Fruit fly (Drosophila melanogaster) whole organism, wandering third instar larva: ENCODE results near the gene CkIIalpha-i3.
A peak's percentile ranks its signal among the peaks of the same experiment; 100 is the strongest.

Source experiments
- Abd-B ChIP-seq: fragments of >200 bp; optimal IDR thresholded peaks from 2 replicates; lab custom pipeline; 2017; ENCODE audit warnings: missing biosample characterization, missing genetic modification characterization
- CG32264 ChIP-seq: fragments of 200-800 bp; sonication (Bioruptor generic); optimal IDR thresholded peaks from 2 replicates; lab custom pipeline; 2016; ENCODE audit warnings: missing biosample characterization, missing genetic modification characterization
- CG9705 ChIP-seq: fragments of 200-800 bp; sonication (Bioruptor generic); optimal IDR thresholded peaks from 2 replicates; lab custom pipeline; 2018; ENCODE audit warnings: missing biosample characterization, mild to moderate bottlenecking, missing genetic modification characterization
- CrebA ChIP-seq: fragments of 200-800 bp; sonication (Bioruptor generic); optimal IDR thresholded peaks from 2 replicates; lab custom pipeline; 2016; ENCODE audit warnings: missing biosample characterization, mild to moderate bottlenecking, missing genetic modification characterization, borderline replicate concordance
- Dfd ChIP-seq: fragments of >200 bp; optimal IDR thresholded peaks from 2 replicates; lab custom pipeline; 2017; ENCODE audit warnings: missing biosample characterization, missing genetic modification characterization
- Dif ChIP-seq: fragments of 200-275, 200-300 bp; sonication (Bioruptor generic); optimal IDR thresholded peaks from 2 replicates; lab custom pipeline; 2018; ENCODE audit warnings: missing biosample characterization, missing genetic modification characterization; ENCODE audit not compliant: partially characterized antibody
- GATAd ChIP-seq: sonication (Bioruptor generic); optimal IDR thresholded peaks from 2 replicates; lab custom pipeline; 2016; ENCODE audit warnings: missing biosample characterization, missing genetic modification characterization
- Hnf4 ChIP-seq: fragments of 200-800 bp; sonication (Bioruptor generic); optimal IDR thresholded peaks from 2 replicates; lab custom pipeline; 2016; ENCODE audit warnings: missing biosample characterization, mild to moderate bottlenecking, missing genetic modification characterization
- Hr78 ChIP-seq: fragments of >200 bp; optimal IDR thresholded peaks from 2 replicates; lab custom pipeline; 2017; ENCODE audit warnings: missing biosample characterization, missing genetic modification characterization
- Hr83 ChIP-seq: fragments of 200-300 bp; sonication (Bioruptor generic); optimal IDR thresholded peaks from 2 replicates; lab custom pipeline; 2016; ENCODE audit warnings: missing biosample characterization, mild to moderate bottlenecking, missing genetic modification characterization, moderate library complexity; ENCODE audit not compliant: poor library complexity, severe bottlenecking
- Jra ChIP-seq: sonication (Bioruptor generic); optimal IDR thresholded peaks from 2 replicates; lab custom pipeline; 2016; ENCODE audit warnings: missing biosample characterization, missing genetic modification characterization
- Mio ChIP-seq: sonication (Bioruptor generic); optimal IDR thresholded peaks from 2 replicates; lab custom pipeline; 2016; ENCODE audit warnings: missing biosample characterization, missing genetic modification characterization
- Myc ChIP-seq: fragments of >200 bp; optimal IDR thresholded peaks from 2 replicates; lab custom pipeline; 2017
- N ChIP-seq: fragments of >200 bp; optimal IDR thresholded peaks from 2 replicates; lab custom pipeline; 2018; ENCODE audit warnings: missing biosample characterization, missing external identifiers, missing genetic modification characterization
- OdsH ChIP-seq: fragments of 200-800 bp; sonication (Bioruptor generic); optimal IDR thresholded peaks from 2 replicates; lab custom pipeline; 2016; ENCODE audit warnings: missing biosample characterization, mild to moderate bottlenecking, missing genetic modification characterization
- Rel ChIP-seq, 2 experiments: fragments of 200-800 bp; sonication (Bioruptor generic) in 1 of 2; optimal IDR thresholded peaks; 2 replicates in 1 of 2; 3 replicates in 1 of 2; lab custom pipeline; 2016 to 2019; ENCODE audit warnings: mild to moderate bottlenecking in 2 of 2, missing biosample characterization in 2 of 2, missing genetic modification characterization in 2 of 2, moderate library complexity in 1 of 2
- Sp1 ChIP-seq: fragments of 200-800 bp; sonication (Bioruptor generic); optimal IDR thresholded peaks from 3 replicates; lab custom pipeline; 2019; ENCODE audit warnings: missing biosample characterization, mild to moderate bottlenecking, missing genetic modification characterization, moderate library complexity
- Vsx2 ChIP-seq: fragments of 200-300, 225-300 bp; sonication (Bioruptor generic); optimal IDR thresholded peaks from 2 replicates; lab custom pipeline; 2018; ENCODE audit warnings: missing biosample characterization, missing genetic modification characterization; ENCODE audit not compliant: partially characterized antibody
- br ChIP-seq: fragments of 200-800 bp; sonication (Bioruptor generic); optimal IDR thresholded peaks from 2 replicates; lab custom pipeline; 2016; ENCODE audit warnings: missing biosample characterization, missing genetic modification characterization
- brk ChIP-seq: fragments of 200-800 bp; sonication (Bioruptor generic); optimal IDR thresholded peaks from 2 replicates; lab custom pipeline; 2016; ENCODE audit warnings: missing biosample characterization, mild to moderate bottlenecking, missing genetic modification characterization
- dl ChIP-seq, 2 experiments: fragments of 175-275, 200-275 bp in 1 of 2; fragments of 200-275 bp in 1 of 2; sonication (Bioruptor generic); optimal IDR thresholded peaks; lab custom pipeline; 2018; ENCODE audit warnings: mild to moderate bottlenecking in 2 of 2, missing biosample characterization in 2 of 2, missing genetic modification characterization in 2 of 2, moderate library complexity in 2 of 2; ENCODE audit not compliant: partially characterized antibody in 2 of 2, insufficient read depth in 1 of 2
- ey ChIP-seq: fragments of 200-800 bp; sonication (Bioruptor generic); optimal IDR thresholded peaks from 2 replicates; lab custom pipeline; 2016; ENCODE audit warnings: missing biosample characterization, missing genetic modification characterization
- foxo ChIP-seq, 2 experiments: fragments of 200-800 bp; sonication (Bioruptor generic); optimal IDR thresholded peaks; 2 replicates in 1 of 2; 3 replicates in 1 of 2; lab custom pipeline; 2016 to 2017; ENCODE audit warnings: missing biosample characterization in 2 of 2, missing genetic modification characterization in 2 of 2
- fru ChIP-seq: fragments of 200-800 bp; sonication (Bioruptor generic); optimal IDR thresholded peaks from 3 replicates; lab custom pipeline; 2016; ENCODE audit warnings: missing biosample characterization, mild to moderate bottlenecking, missing genetic modification characterization
- h ChIP-seq: fragments of 200-800 bp; sonication (Bioruptor generic); optimal IDR thresholded peaks from 3 replicates; lab custom pipeline; 2016; ENCODE audit warnings: missing biosample characterization, mild to moderate bottlenecking, missing genetic modification characterization
- jim ChIP-seq: fragments of 175-275, 200-325 bp; sonication (Bioruptor generic); optimal IDR thresholded peaks from 2 replicates; lab custom pipeline; 2016; ENCODE audit warnings: missing biosample characterization, mild to moderate bottlenecking, missing genetic modification characterization
- lola ChIP-seq: fragments of >200 bp; optimal IDR thresholded peaks from 2 replicates; lab custom pipeline; 2017; ENCODE audit warnings: missing biosample characterization, missing genetic modification characterization
- pan ChIP-seq: fragments of >200 bp; optimal IDR thresholded peaks from 2 replicates; lab custom pipeline; 2017
- psq ChIP-seq: fragments of 200-800 bp; sonication (Bioruptor generic); optimal IDR thresholded peaks from 3 replicates; lab custom pipeline; 2017; ENCODE audit warnings: missing biosample characterization, mild to moderate bottlenecking, missing genetic modification characterization, moderate library complexity
- rgr ChIP-seq: fragments of 200-800 bp; sonication (Bioruptor generic); optimal IDR thresholded peaks from 3 replicates; lab custom pipeline; 2016; ENCODE audit warnings: missing biosample characterization, mild to moderate bottlenecking, missing genetic modification characterization
- sage ChIP-seq: fragments of 200-800 bp; sonication (Bioruptor generic); optimal IDR thresholded peaks from 2 replicates; lab custom pipeline; 2016; ENCODE audit warnings: missing biosample characterization, mild to moderate bottlenecking, missing genetic modification characterization
- sv ChIP-seq: fragments of 200-800 bp; sonication (Bioruptor generic); optimal IDR thresholded peaks from 3 replicates; lab custom pipeline; 2016; ENCODE audit warnings: missing biosample characterization, missing genetic modification characterization
- tai ChIP-seq: sonication (Bioruptor generic); optimal IDR thresholded peaks from 2 replicates; lab custom pipeline; 2016; ENCODE audit warnings: missing biosample characterization, missing genetic modification characterization
- usp ChIP-seq: fragments of >200 bp; optimal IDR thresholded peaks from 2 replicates; lab custom pipeline; 2017; ENCODE audit warnings: missing biosample characterization, missing genetic modification characterization
- woc ChIP-seq: sonication (Bioruptor generic); optimal IDR thresholded peaks from 2 replicates; lab custom pipeline; 2016; ENCODE audit warnings: missing biosample characterization, mild to moderate bottlenecking, missing genetic modification characterization

The CkIIalpha-i3 gene

dm6 chr3L:737445-738116 is 27.2 kb upstream of the CkIIalpha-i3 start:
- TF ChIP-seq Dfd (peak; percentile 51), sage (GFP tag; lab: Kevin White, UChicago) (no peak), Rel (GFP tag; optimal IDR thresholded peaks at IDR 0.05; lab: Kevin White, UChicago) (no peak), Rel (tag; optimal IDR thresholded peaks at IDR 0.05; lab: Kevin White, UChicago) (no peak), Myc (no peak), foxo (GFP tag; optimal IDR thresholded peaks at IDR 0.05; lab: Kevin White, UChicago) (peak in 1 of 2 experiments; percentile 13), psq (GFP tag; lab: Kevin White, UChicago) (no peak), brk (GFP tag; lab: Kevin White, UChicago) (peak; percentile 1)
- TF ChIP-seq, all 38 proteins: peak for 3

dm6 chr3L:736542-737166 is 26.2 kb upstream of the CkIIalpha-i3 start:
- no peak for TF ChIP-seq Hr78 (GFP tag; lab: Kevin White, UChicago)
- no peak for TF ChIP-seq sv (GFP tag; lab: Kevin White, UChicago)
- no peak for TF ChIP-seq brk (GFP tag; lab: Kevin White, UChicago)
- no peak for TF ChIP-seq dl (GFP tag; optimal IDR thresholded peaks at IDR 0.05; lab: Kevin White, UChicago; ENCODE audit: insufficient read depth in 1 of 2, partially characterized antibody in 2 of 2)
- TF ChIP-seq br (GFP tag; lab: Kevin White, UChicago): no peak
- no peak for TF ChIP-seq CG9705
- TF ChIP-seq, all 38 proteins: peak for 0

DNA sequence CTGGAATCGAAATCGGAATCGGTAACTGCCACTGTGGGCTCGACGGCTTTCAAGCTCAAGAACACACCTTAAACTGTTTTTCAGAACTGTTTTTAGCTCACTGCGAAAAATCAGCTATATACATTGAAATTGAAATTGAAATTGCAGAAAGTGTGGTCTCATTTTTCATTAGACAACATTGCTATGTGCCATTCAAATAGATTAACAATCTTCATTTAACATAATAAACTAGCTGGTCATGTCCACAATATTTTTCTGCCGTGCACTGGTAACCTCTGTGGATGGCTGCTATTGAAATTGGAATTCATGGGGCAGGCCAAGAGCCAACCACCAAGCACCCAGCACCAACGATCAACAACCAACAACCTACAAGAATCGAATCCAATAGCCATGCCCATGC is 25.5 kb upstream of the CkIIalpha-i3 start:
- TF ChIP-seq rgr (peak; percentile 63), Vsx2 (GFP tag; lab: Kevin White, UChicago) (no peak), N (GFP tag; lab: Kevin White, UChicago) (no peak), foxo (GFP tag; optimal IDR thresholded peaks at IDR 0.05; lab: Kevin White, UChicago) (peak in 1 of 2 experiments; percentile 70), Hnf4 (peak; percentile 12), CG9705 (no peak), Hr83 (GFP tag; lab: Kevin White, UChicago) (no peak), Jra (GFP tag; lab: Kevin White, UChicago) (peak; percentile 28), br (GFP tag; lab: Kevin White, UChicago) (peak; percentile 54), OdsH (peak; percentile 70), sv (GFP tag; lab: Kevin White, UChicago) (no peak), Hr78 (GFP tag; lab: Kevin White, UChicago) (no peak), Dif (GFP tag; lab: Kevin White, UChicago) (no peak), psq (GFP tag; lab: Kevin White, UChicago) (peak; percentile 9), GATAd (GFP tag; lab: Kevin White, UChicago) (no peak), usp (GFP tag; lab: Kevin White, UChicago) (no peak), pan (lab: Kevin White, UChicago) (no peak), woc (GFP tag; lab: Kevin White, UChicago) (peak; percentile 24), Mio (GFP tag; lab: Kevin White, UChicago) (no peak), h (GFP tag; lab: Kevin White, UChicago) (peak; percentile 65), CG32264 (GFP tag; lab: Kevin White, UChicago) (no peak), Abd-B (GFP tag; lab: Kevin White, UChicago) (no peak), dl (GFP tag; optimal IDR thresholded peaks at IDR 0.05; lab: Kevin White, UChicago; ENCODE audit: insufficient read depth in 1 of 2, partially characterized antibody in 2 of 2) (no peak), jim (no peak), ey (GFP tag; lab: Kevin White, UChicago) (peak; percentile 64), fru (GFP tag; lab: Kevin White, UChicago) (peak; percentile 78), Dfd (no peak), brk (GFP tag; lab: Kevin White, UChicago) (no peak), Sp1 (GFP tag; lab: Kevin White, UChicago) (peak; percentile 44), Myc (no peak)

- TF ChIP-seq Myc (no peak), br (GFP tag; lab: Kevin White, UChicago) (no peak), sv (GFP tag; lab: Kevin White, UChicago) (no peak), CrebA (GFP tag; lab: Kevin White, UChicago) (no peak), Hr83 (GFP tag; lab: Kevin White, UChicago) (no peak), Sp1 (GFP tag; lab: Kevin White, UChicago) (no peak), pan (lab: Kevin White, UChicago) (no peak), tai (GFP tag; lab: Kevin White, UChicago) (no peak), lola (no peak), Vsx2 (GFP tag; lab: Kevin White, UChicago) (no peak), rgr (no peak), h (GFP tag; lab: Kevin White, UChicago) (no peak), jim (no peak), brk (GFP tag; lab: Kevin White, UChicago) (no peak), OdsH (no peak)
Measured at dm6 chr3L:735315-735714, 24.9 kb upstream of the CkIIalpha-i3 start.
